Fruit fly (Drosophila melanogaster) S2 (cell line): ENCODE measurements around the gene CG1265.

Experiments used
- CG8478 ChIP-seq: fragments of >200 bp; optimal IDR thresholded peaks from 2 replicates; lab custom pipeline; 2018
- CTCF ChIP-seq, 2 experiments: fragments of >200 bp; optimal IDR thresholded peaks; 2 replicates each; lab custom pipeline; 2018

DNA sequence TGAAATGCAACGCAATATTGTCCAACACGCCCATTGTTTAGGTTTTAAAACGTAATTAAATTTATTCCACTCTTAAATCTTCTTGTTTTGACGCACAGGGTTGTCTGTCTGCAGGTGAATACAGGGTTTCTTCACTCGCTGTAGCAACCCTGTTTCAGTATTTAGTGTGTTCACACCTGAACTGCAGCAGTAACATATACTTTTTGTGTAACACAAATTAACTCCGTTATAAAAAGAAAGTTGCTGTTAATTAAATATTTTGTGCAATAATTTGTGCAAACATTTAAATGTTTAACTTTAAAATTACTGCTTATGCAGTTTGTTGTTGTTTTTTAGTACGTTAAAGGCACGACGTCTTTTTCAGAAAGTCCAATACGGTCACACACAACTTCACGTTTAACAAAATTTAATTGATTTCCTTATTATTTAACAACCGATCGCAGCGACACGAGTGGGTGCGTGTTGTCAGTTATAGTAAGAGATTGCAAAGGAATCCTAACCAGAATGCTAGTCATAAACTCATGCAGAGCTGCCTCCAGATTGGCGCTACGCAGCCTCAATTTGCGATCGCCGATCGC, 37.6 kb downstream of the CG1265 start, which contains the start of the genes CG15012 and Fdx2:
- no peak for TF ChIP-seq CG8478 (lab: Kevin White, UChicago)
- TF ChIP-seq CTCF (optimal IDR thresholded peaks at IDR 0.05; lab: Kevin White, UChicago), result no peak
